Fruit fly (Drosophila melanogaster): ENCODE results near the gene sofe.

Gene sofe

dm6 chrX:10825349-10826129 is 31.7 kb downstream of the sofe start (continued):
- peak; percentile 46 for TF ChIP-seq Xbp1 (GFP tag; optimal IDR thresholded peaks at IDR 0.05)
- TF ChIP-seq CG6689 (GFP tag; IDR thresholded peaks at IDR 0.05), result peak; percentile 30; the same call in 1 of the 2 replicates
- TF ChIP-seq Vsx1 (GFP tag; optimal IDR thresholded peaks at IDR 0.05), result no peak
- peak; percentile 39 for TF ChIP-seq CG18619 (GFP tag; optimal IDR thresholded peaks at IDR 0.05)
- TF ChIP-seq ftz-f1 (GFP tag; optimal IDR thresholded peaks at IDR 0.05), result no peak
- peak; percentile 36 for TF ChIP-seq unpg (GFP tag; optimal IDR thresholded peaks at IDR 0.05)
- no peak for TF ChIP-seq YL-1 (GFP tag; optimal IDR thresholded peaks at IDR 0.05)
- no peak for TF ChIP-seq CG10462 (GFP tag; optimal IDR thresholded peaks at IDR 0.05)
- TF ChIP-seq CG12391 (tag; optimal IDR thresholded peaks at IDR 0.05), result peak; percentile 56
- no peak for TF ChIP-seq CG10543 (GFP tag; optimal IDR thresholded peaks at IDR 0.05)
- no peak for TF ChIP-seq ab (GFP tag; optimal IDR thresholded peaks at IDR 0.05)
- TF ChIP-seq disco-r (GFP tag; optimal IDR thresholded peaks at IDR 0.05), result no peak
- no peak for TF ChIP-seq CG11398 (GFP tag; optimal IDR thresholded peaks at IDR 0.05)
- peak; percentile 12 for TF ChIP-seq CG18764 (GFP tag; optimal IDR thresholded peaks at IDR 0.05)
- peak; percentile 62; the same call in 1 of the 3 replicates for TF ChIP-seq ci (GFP tag; IDR thresholded peaks at IDR 0.05)
- TF ChIP-seq corto (GFP tag; optimal IDR thresholded peaks at IDR 0.05), result no peak
- TF ChIP-seq CG16813 (GFP tag; IDR thresholded peaks at IDR 0.05; ENCODE audit: partially characterized antibody), result peak; percentile 25; the same call in 1 of the 3 replicates
- no peak for TF ChIP-seq CG34422 (GFP tag; IDR thresholded peaks at IDR 0.05)
- peak; percentile 54 for TF ChIP-seq pnt (GFP tag; optimal IDR thresholded peaks at IDR 0.05)
- TF ChIP-seq CG16815 (GFP tag; optimal IDR thresholded peaks at IDR 0.05), result peak; percentile 47
- no peak for TF ChIP-seq luna (GFP tag; optimal IDR thresholded peaks at IDR 0.05)
- TF ChIP-seq lilli (GFP tag; optimal IDR thresholded peaks at IDR 0.05), result peak; percentile 31
- peak; percentile 25 for TF ChIP-seq CG16863 (GFP tag; optimal IDR thresholded peaks at IDR 0.05)
- TF ChIP-seq dpn (GFP tag; optimal IDR thresholded peaks at IDR 0.05), result peak in 1 of 2 experiments; percentile 34
- TF ChIP-seq tll (GFP tag; optimal IDR thresholded peaks at IDR 0.05), result no peak
- peak; percentile 95 for TF ChIP-seq pros (GFP tag; optimal IDR thresholded peaks at IDR 0.05)
- TF ChIP-seq CG17385 (GFP tag; optimal IDR thresholded peaks at IDR 0.05), result peak; percentile 30
- TF ChIP-seq CG12942 (GFP tag; optimal IDR thresholded peaks at IDR 0.05), result no peak
- peak; percentile 5 for TF ChIP-seq Sox100B (GFP tag; optimal IDR thresholded peaks at IDR 0.05)
- TF ChIP-seq pb (GFP tag; optimal IDR thresholded peaks at IDR 0.05), result no peak
- TF ChIP-seq nerfin-1 (tag; optimal IDR thresholded peaks at IDR 0.05), result peak; percentile 17
- peak; percentile 21 for TF ChIP-seq Side (GFP tag; optimal IDR thresholded peaks at IDR 0.05)
- no peak for TF ChIP-seq hkb (optimal IDR thresholded peaks at IDR 0.05)
- TF ChIP-seq hkb (GFP tag; IDR thresholded peaks at IDR 0.05), result no peak; the same call in 1 of the 2 replicates
- 0 out of 3 replicates have a peak, but pooled peaks have one; percentile 31 for TF ChIP-seq otp (GFP tag; IDR thresholded peaks at IDR 0.05)
- TF ChIP-seq wek (GFP tag; optimal IDR thresholded peaks at IDR 0.05), result no peak
- no peak for TF ChIP-seq Atf6 (GFP tag; IDR thresholded peaks at IDR 0.05)
- no peak for TF ChIP-seq CG32767 (GFP tag; IDR thresholded peaks at IDR 0.05)
- TF ChIP-seq dmrt99B (tag; optimal IDR thresholded peaks at IDR 0.05), result peak; percentile 62
- no peak for TF ChIP-seq Doc2 (GFP tag; IDR thresholded peaks at IDR 0.05)
- TF ChIP-seq pan (optimal IDR thresholded peaks at IDR 0.05), result no peak
- TF ChIP-seq pan (GFP tag; optimal IDR thresholded peaks at IDR 0.05 in 1 of 2, IDR thresholded peaks at IDR 0.05 in 1 of 2), result peak in 1 of 2 experiments; percentile 36
- peak; percentile 45 for TF ChIP-seq CG10267 (tag; optimal IDR thresholded peaks at IDR 0.05)
- TF ChIP-seq CG4820 (GFP tag; optimal IDR thresholded peaks at IDR 0.05), result peak; percentile 39
- TF ChIP-seq org-1 (GFP tag; optimal IDR thresholded peaks at IDR 0.05), result peak; percentile 19
- TF ChIP-seq sd (tag; optimal IDR thresholded peaks at IDR 0.05), result no peak
- TF ChIP-seq ems (GFP tag; optimal IDR thresholded peaks at IDR 0.05), result peak; percentile 33
- TF ChIP-seq NFAT (GFP tag; IDR thresholded peaks at IDR 0.05), result no peak
- TF ChIP-seq sens (GFP tag), result peak; percentile 95
- no peak for TF ChIP-seq knrl (GFP tag; IDR thresholded peaks at IDR 0.05; ENCODE audit: partially characterized antibody)
